Worm (Caenorhabditis elegans): ENCODE measurements around the gene pcdr-1.

- TF ChIP-seq aha-1 (tag; optimal IDR thresholded peaks at IDR 0.05) (no peak), egl-13 (tag; optimal IDR thresholded peaks at IDR 0.05) (no peak)
These were observed 10.9 kb upstream of the pcdr-1 start for ce11 chrX:15655623-15656022.
